Worm (Caenorhabditis elegans) whole organism, late embryonic: ENCODE measurements around the gene C30H6.9.

Experiments used
- lim-6 ChIP-seq: sonication (generic microtip); optimal IDR thresholded peaks from 2 replicates; lab custom pipeline; 2016; ENCODE audit warnings: missing genetic modification characterization, missing compliant biosample characterization
- nfya-1 ChIP-seq: sonication (generic microtip); optimal IDR thresholded peaks from 2 replicates; lab custom pipeline; 2017; ENCODE audit warnings: missing genetic modification characterization, mild to moderate bottlenecking, missing compliant biosample characterization, antibody characterized with exemption, moderate library complexity

ce11 chrIV:17426970-17427369, 47.0 kb upstream of the C30H6.9 start:
- TF ChIP-seq nfya-1 (tag; lab: Kevin White, UChicago): no peak
- TF ChIP-seq lim-6: no peak
